Worm (Caenorhabditis elegans) whole organism, young adult: ENCODE measurements around the gene immp-1.
"Not testable (repeated sequence)": the region's sequence is repeated elsewhere in the genome, so short reads cannot be mapped to it uniquely, and the experiment has no call there.

ENCODE experiments used
- C06A6.2 ChIP-seq: fragments of 200-800 bp; sonication (Bioruptor generic); conservative IDR thresholded peaks from 2 replicates; pipeline ENCODE4 v1.3.6; 2022; ENCODE audit warnings: missing genetic modification characterization, missing compliant biosample characterization
- F33H1.4 ChIP-seq: fragments of 200-800 bp; sonication (Bioruptor generic); IDR thresholded peaks from 2 replicates; pipeline ENCODE4 v1.3.6; 2022; ENCODE audit warnings: missing genetic modification reagents, missing genetic modification characterization, missing compliant biosample characterization
- F39B2.1 ChIP-seq: fragments of 200-800 bp; sonication (Bioruptor generic); IDR thresholded peaks from 2 replicates; pipeline ENCODE4 v1.3.6; 2022; ENCODE audit warnings: missing genetic modification reagents, missing genetic modification characterization, missing compliant biosample characterization
- F57A8.1 ChIP-seq: fragments of 200-800 bp; sonication (Bioruptor generic); optimal IDR thresholded peaks from 2 replicates; lab custom pipeline; 2018; ENCODE audit warnings: mild to moderate bottlenecking, missing genetic modification characterization, moderate library complexity, missing compliant biosample characterization
- K11D2.4 ChIP-seq: fragments of 200-800 bp; sonication (Bioruptor generic); IDR thresholded peaks from 2 replicates; pipeline ENCODE4 v1.3.6; 2022; ENCODE audit warnings: missing genetic modification reagents, missing genetic modification characterization, missing compliant biosample characterization
- T26A5.8 ChIP-seq: sonication (generic microtip); optimal IDR thresholded peaks from 2 replicates; lab custom pipeline; 2016; ENCODE audit warnings: missing genetic modification characterization, missing compliant biosample characterization
- Y79H2A.3 ChIP-seq: fragments of 200-800 bp; sonication (Bioruptor generic); conservative IDR thresholded peaks from 2 replicates; pipeline ENCODE4 v1.3.6; 2022; ENCODE audit warnings: missing genetic modification reagents, missing genetic modification characterization, missing compliant biosample characterization
- cebp-1 ChIP-seq, 2 experiments: fragments of 200-800 bp in 1 of 2; sonication (Bioruptor generic) in 1 of 2; sonication (generic microtip) in 1 of 2; IDR thresholded peaks in 1 of 2; optimal IDR thresholded peaks in 1 of 2; 2 replicates each; pipeline versions ENCODE4 v1.3.6 to Lab custom; 2017 to 2022; ENCODE audit warnings: missing compliant biosample characterization in 2 of 2, missing genetic modification characterization in 2 of 2, mild to moderate bottlenecking in 1 of 2, missing genetic modification reagents in 1 of 2, moderate library complexity in 1 of 2
- cebp-2 ChIP-seq: fragments of 200-800 bp; sonication (Bioruptor generic); IDR thresholded peaks from 2 replicates; pipeline ENCODE4 v1.3.6; 2022; ENCODE audit warnings: missing genetic modification characterization, missing compliant biosample characterization
- ceh-100 ChIP-seq: fragments of 200-800 bp; sonication (Bioruptor generic); IDR thresholded peaks from 2 replicates; pipeline ENCODE4 v1.3.6; 2022; ENCODE audit warnings: missing genetic modification reagents, missing genetic modification characterization, missing compliant biosample characterization
- ceh-40 ChIP-seq: fragments of 200-800 bp; sonication (Bioruptor generic); IDR thresholded peaks from 2 replicates; pipeline ENCODE4 v1.3.6; 2022; ENCODE audit warnings: missing genetic modification characterization, missing compliant biosample characterization
- ceh-91 ChIP-seq: fragments of 200-800 bp; sonication (Bioruptor generic); IDR thresholded peaks from 2 replicates; pipeline ENCODE4 v1.3.6; 2022; ENCODE audit warnings: missing genetic modification reagents, missing genetic modification characterization, missing compliant biosample characterization
- chd-7 ChIP-seq: sonication (generic microtip); optimal IDR thresholded peaks from 2 replicates; lab custom pipeline; 2016; ENCODE audit warnings: mild to moderate bottlenecking, missing genetic modification characterization, moderate library complexity, missing compliant biosample characterization
- die-1 ChIP-seq: sonication (generic microtip); optimal IDR thresholded peaks from 2 replicates; lab custom pipeline; 2016; ENCODE audit warnings: missing genotype, mild to moderate bottlenecking, missing genetic modification characterization, missing compliant biosample characterization
- fkh-3 ChIP-seq: sonication (generic microtip); optimal IDR thresholded peaks from 2 replicates; lab custom pipeline; 2016; ENCODE audit warnings: mild to moderate bottlenecking, missing genetic modification characterization, missing compliant biosample characterization
- gei-17 ChIP-seq: fragments of 200-800 bp; sonication (Bioruptor generic); optimal IDR thresholded peaks from 2 replicates; lab custom pipeline; 2018; ENCODE audit warnings: mild to moderate bottlenecking, missing genetic modification characterization, missing compliant biosample characterization
- hlh-26 ChIP-seq: fragments of 200-800 bp; sonication (Bioruptor generic); conservative IDR thresholded peaks from 2 replicates; pipeline ENCODE4 v1.3.6; 2022; ENCODE audit warnings: missing genetic modification reagents, missing genetic modification characterization, missing compliant biosample characterization
- hmg-20 ChIP-seq: fragments of 200-800 bp; sonication (Bioruptor generic); IDR thresholded peaks from 2 replicates; pipeline ENCODE4 v1.3.6; 2022; ENCODE audit warnings: missing genetic modification reagents, missing genetic modification characterization, missing compliant biosample characterization
- let-607 ChIP-seq, 2 experiments: fragments of 200-800 bp in 1 of 2; sonication (Bioruptor generic) in 1 of 2; sonication (generic microtip) in 1 of 2; optimal IDR thresholded peaks; 2 replicates each; lab custom pipeline; 2016 to 2018; ENCODE audit warnings: mild to moderate bottlenecking in 2 of 2, missing compliant biosample characterization in 2 of 2, missing genetic modification characterization in 2 of 2, moderate library complexity in 2 of 2, missing genotype in 1 of 2
- lin-35 ChIP-seq, 3 experiments: fragments of 150-350 bp in 2 of 3; sonication (generic microtip) in 1 of 3; optimal IDR thresholded peaks; 2 replicates each; lab custom pipeline; 2014 to 2018; ENCODE audit warnings: missing biosample characterization in 3 of 3, missing genetic modification characterization in 3 of 3, missing genetic modification reagents in 3 of 3
- lsl-1 ChIP-seq: fragments of 200-800 bp; sonication (Bioruptor generic); optimal IDR thresholded peaks from 2 replicates; lab custom pipeline; 2018; ENCODE audit warnings: mild to moderate bottlenecking, missing genetic modification characterization, moderate library complexity, missing compliant biosample characterization
- madf-6 ChIP-seq: fragments of 200-800 bp; sonication (Bioruptor generic); IDR thresholded peaks from 2 replicates; pipeline ENCODE4 v1.3.6; 2022; ENCODE audit warnings: missing genetic modification reagents, missing genetic modification characterization, missing compliant biosample characterization
- nfya-2 ChIP-seq: fragments of 200-800 bp; sonication (Bioruptor generic); IDR thresholded peaks from 2 replicates; pipeline ENCODE4 v1.3.6; 2022; ENCODE audit warnings: missing genetic modification reagents, missing genetic modification characterization, missing compliant biosample characterization
- nfyb-1 ChIP-seq: fragments of 200-800 bp; sonication (Bioruptor generic); IDR thresholded peaks from 2 replicates; pipeline ENCODE4 v1.3.6; 2022; ENCODE audit warnings: missing genetic modification reagents, missing genetic modification characterization, missing compliant biosample characterization
- nhr-90 ChIP-seq: sonication (generic microtip); optimal IDR thresholded peaks from 2 replicates; lab custom pipeline; 2016; ENCODE audit warnings: missing genotype, mild to moderate bottlenecking, missing genetic modification characterization, missing compliant biosample characterization
- rec-8 ChIP-seq, 2 experiments: sonication (generic microtip); optimal IDR thresholded peaks; 2 replicates each; lab custom pipeline; 2016; ENCODE audit warnings: mild to moderate bottlenecking in 2 of 2, missing genetic modification characterization in 2 of 2, missing genetic modification reagents in 2 of 2, missing genotype in 2 of 2, missing biosample characterization in 1 of 2, missing compliant biosample characterization in 1 of 2, moderate library complexity in 1 of 2
- rpc-1 ChIP-seq, 2 experiments: fragments of 150-350 bp in 1 of 2; sonication (generic microtip) in 1 of 2; optimal IDR thresholded peaks; 2 replicates each; lab custom pipeline; 2014 to 2018; ENCODE audit warnings: missing biosample characterization in 1 of 2, missing genetic modification characterization in 1 of 2, missing genetic modification reagents in 1 of 2, missing genotype in 1 of 2
- sdz-38 ChIP-seq: sonication (generic microtip); optimal IDR thresholded peaks from 2 replicates; lab custom pipeline; 2016; ENCODE audit warnings: missing genotype, missing genetic modification characterization, missing compliant biosample characterization
- zfh-2 ChIP-seq: fragments of 200-800 bp; sonication (Bioruptor generic); conservative IDR thresholded peaks from 2 replicates; pipeline ENCODE4 v1.3.6; 2022; ENCODE audit warnings: missing genetic modification reagents, missing genetic modification characterization, missing compliant biosample characterization
- ztf-3 ChIP-seq: fragments of 200-800 bp; sonication (Bioruptor generic); optimal IDR thresholded peaks from 2 replicates; lab custom pipeline; 2018; ENCODE audit warnings: mild to moderate bottlenecking, missing genetic modification characterization, missing compliant biosample characterization

The immp-1 gene

ce11 chrIII:11750232-11750631 lies 24.5 kb upstream of the immp-1 start:
- TF ChIP-seq K11D2.4 (GFP tag; lab: Robert Waterston, UW), result 0 out of 2 replicates have a peak, but pooled peaks have one; percentile 21
- no peak for TF ChIP-seq die-1

DNA sequence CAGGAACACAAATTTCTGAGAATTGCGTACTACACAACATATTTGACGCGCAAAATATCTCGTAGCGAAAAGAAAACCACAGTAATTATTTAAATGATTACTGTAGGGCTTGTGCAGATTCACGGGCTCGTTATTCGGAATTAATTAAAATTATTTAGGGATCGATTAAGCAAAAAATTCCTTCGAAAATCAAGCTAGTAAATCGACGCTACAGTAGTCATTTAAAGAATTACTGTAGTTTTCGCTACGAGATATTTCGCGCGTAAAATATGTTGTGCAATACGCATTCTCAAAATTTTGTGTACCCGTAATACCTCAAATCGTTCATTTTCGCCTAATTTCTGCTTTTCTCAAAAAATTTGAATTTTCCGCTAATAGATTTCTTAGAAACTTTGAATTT lies 23.9 kb upstream of the immp-1 start:
- TF ChIP-seq rec-8 (tag; optimal IDR thresholded peaks at IDR 0.05; lab: Kevin White, UChicago) (no peak), chd-7 (tag; lab: Kevin White, UChicago) (no peak), ceh-91 (GFP tag; lab: Robert Waterston, UW) (peak; percentile 56; the same call in 1 of the 2 replicates), gei-17 (GFP tag; lab: Kevin White, UChicago) (no peak), hmg-20 (GFP tag; lab: Robert Waterston, UW) (no peak), fkh-3 (tag; lab: Kevin White, UChicago) (no peak), C06A6.2 (GFP tag; lab: Robert Waterston, UW) (no peak), lin-35 (GFP tag; optimal IDR thresholded peaks at IDR 0.05; lab: Kevin White, UChicago) (no peak), let-607 (tag; optimal IDR thresholded peaks at IDR 0.05; lab: Kevin White, UChicago) (no peak), hlh-26 (no peak), lsl-1 (GFP tag; lab: Kevin White, UChicago) (peak; percentile 50), nfya-2 (no peak), madf-6 (GFP tag; lab: Robert Waterston, UW) (peak; percentile 59), sdz-38 (no peak), ceh-100 (GFP tag; lab: Robert Waterston, UW) (no peak), F39B2.1 (no peak), rpc-1 (optimal IDR thresholded peaks at IDR 0.05; lab: Kevin White, UChicago) (no peak), rpc-1 (tag; optimal IDR thresholded peaks at IDR 0.05; lab: Kevin White, UChicago) (no peak), F33H1.4 (GFP tag; lab: Robert Waterston, UW) (0 out of 2 replicates have a peak, but pooled peaks have one; percentile 18), ceh-40 (no peak)

ce11 chrIII:11757892-11758291 lies 16.9 kb upstream of the immp-1 start:
- TF ChIP-seq zfh-2 (GFP tag; lab: Robert Waterston, UW), result peak; percentile 53
- TF ChIP-seq nfyb-1, result no peak

DNA sequence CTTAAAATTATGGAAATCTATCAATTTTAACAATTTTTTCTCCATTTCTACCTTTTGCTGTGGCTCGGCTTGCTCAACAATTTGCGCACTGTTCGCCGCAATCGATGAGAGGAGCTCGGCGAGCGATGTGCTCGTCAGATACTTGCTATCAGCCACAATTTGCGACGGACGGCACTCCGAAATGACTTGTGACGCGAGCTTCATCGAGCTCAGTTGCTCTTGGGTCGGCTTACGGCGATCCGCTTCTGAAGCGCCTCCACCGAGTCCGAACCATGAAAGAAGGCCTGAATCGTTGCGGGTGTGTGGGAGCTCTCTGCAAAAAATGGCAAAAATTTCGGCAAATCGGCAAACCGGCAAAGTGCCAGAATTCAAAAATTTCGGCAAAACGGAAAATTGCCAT lies 14.1 kb upstream of the immp-1 start:
- TF ChIP-seq F57A8.1 (GFP tag; lab: Kevin White, UChicago) (no peak), Y79H2A.3 (GFP tag; lab: Robert Waterston, UW) (no peak), cebp-1 (GFP tag; IDR thresholded peaks at IDR 0.05; lab: Robert Waterston, UW) (no peak), cebp-1 (tag; optimal IDR thresholded peaks at IDR 0.05; lab: Kevin White, UChicago) (no peak), cebp-2 (GFP tag; lab: Robert Waterston, UW) (0 out of 2 replicates have a peak, but pooled peaks have one; percentile 57), zfh-2 (GFP tag; lab: Robert Waterston, UW) (peak; percentile 63)

DNA sequence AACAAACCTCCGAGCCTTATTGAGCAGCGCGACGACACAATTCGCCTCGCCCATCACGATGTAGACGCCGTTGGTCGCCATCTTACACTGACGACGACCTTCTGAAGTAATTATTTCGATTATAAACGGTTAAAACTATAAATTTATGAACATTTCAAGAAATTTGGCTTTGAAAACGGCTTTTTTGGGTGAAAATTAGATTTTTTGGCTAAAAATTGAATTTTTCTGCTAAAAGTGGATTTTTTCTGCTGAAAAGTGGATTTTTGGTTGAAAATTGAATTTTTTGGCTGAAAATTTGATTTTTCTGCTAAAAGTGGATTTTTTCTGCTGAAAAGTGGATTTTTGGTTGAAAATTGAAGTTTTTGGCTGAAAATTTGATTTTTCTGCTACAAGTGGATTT lies 1.2 kb upstream of the immp-1 start, which contains the start of gene gbf-1:
Gene gbf-1, minus strand, starts transcription at position 101 of the 400 bp plus-strand sequence.
- TF ChIP-seq T26A5.8 (tag; lab: Kevin White, UChicago); hlh-26; ztf-3: not testable (repeated sequence)

DNA sequence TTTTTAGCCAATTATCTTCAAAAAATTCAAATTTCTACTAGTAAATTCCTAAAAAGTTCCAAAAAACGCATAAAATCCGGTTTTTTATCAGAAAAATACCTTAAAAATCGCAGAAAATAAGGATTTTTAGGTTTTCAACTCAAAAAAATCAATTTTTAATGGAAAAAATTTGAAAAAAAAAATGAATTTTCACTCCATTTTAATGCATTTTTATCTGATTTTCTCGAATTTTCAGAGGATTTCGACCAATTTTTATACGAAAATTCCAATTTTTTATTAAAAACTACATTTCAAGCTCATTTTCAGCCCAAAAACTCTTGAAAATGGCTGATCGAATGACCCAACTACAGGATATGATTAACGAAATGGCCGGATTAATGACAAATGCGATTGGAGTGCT lies 2.6 kb downstream of the immp-1 start, which contains the start of gene mdt-21:
Gene mdt-21, plus strand, starts transcription at position 301 of the 400 bp plus-strand sequence.
- TF ChIP-seq nhr-90 (tag; lab: Kevin White, UChicago), result no peak
